Fruit fly (Drosophila melanogaster) S2 (cell line): Measurements from ENCODE around the gene CG31826.

Source experiments
- CG8478 ChIP-seq: fragments of >200 bp; optimal IDR thresholded peaks from 2 replicates; lab custom pipeline; 2018
- CTCF ChIP-seq, 2 experiments: fragments of >200 bp; optimal IDR thresholded peaks; 2 replicates each; lab custom pipeline; 2018

DNA sequence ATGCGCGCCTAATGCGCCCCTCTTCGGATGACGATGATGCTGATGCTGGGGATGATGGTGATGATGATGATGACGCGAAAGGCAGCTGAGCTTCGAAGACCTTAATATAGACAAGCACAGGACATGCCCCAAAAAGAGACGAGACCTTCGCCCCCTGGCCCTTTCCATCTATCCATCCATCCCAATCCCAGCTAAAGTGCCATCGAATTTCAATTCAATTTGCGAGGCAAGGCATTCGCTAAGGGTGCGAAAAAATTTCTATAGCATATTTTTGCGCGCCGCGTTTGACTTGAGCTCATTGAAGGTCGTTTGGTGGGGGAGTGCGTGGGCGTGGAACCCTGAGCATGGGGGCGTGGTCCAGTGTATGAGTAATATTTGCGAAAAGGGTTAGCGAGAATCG is 23.4 kb upstream of the CG31826 start:
- no peak for TF ChIP-seq CG8478
- TF ChIP-seq CTCF (optimal IDR thresholded peaks at IDR 0.05; lab: Kevin White, UChicago), result no peak
